Fruit fly (Drosophila melanogaster) whole organism, embryonic: ENCODE measurements around the gene dati.

ENCODE experiments used
- CG10209 ChIP-seq: fragments of 200-800 bp; sonication (Bioruptor generic); optimal IDR thresholded peaks from 3 replicates; lab custom pipeline; 2017; ENCODE audit warnings: missing biosample characterization, mild to moderate bottlenecking, missing genetic modification characterization, missing genetic modification reagents
- CG10366 ChIP-seq: fragments of 200-800 bp; sonication (Bioruptor generic); IDR thresholded peaks from 2 replicates; pipeline ENCODE4 v1.3.6; 2022; ENCODE audit warnings: missing biosample characterization, missing genetic modification characterization
- CG12236 ChIP-seq: fragments of 200-800 bp; sonication (Bioruptor generic); optimal IDR thresholded peaks from 2 replicates; lab custom pipeline; 2016; ENCODE audit warnings: missing biosample characterization, missing genetic modification characterization
- CG12299 ChIP-seq: fragments of 200-800 bp; sonication (Bioruptor generic); optimal IDR thresholded peaks from 2 replicates; lab custom pipeline; 2018; ENCODE audit warnings: missing biosample characterization, mild to moderate bottlenecking, missing genetic modification characterization
- CG12942 ChIP-seq: fragments of 200-800 bp; sonication (Bioruptor generic); optimal IDR thresholded peaks from 3 replicates; lab custom pipeline; 2016; ENCODE audit warnings: missing biosample characterization, missing genetic modification characterization
- CG15011 ChIP-seq: fragments of 200-800 bp; sonication (Bioruptor generic); optimal IDR thresholded peaks from 3 replicates; lab custom pipeline; 2018; ENCODE audit warnings: missing biosample characterization, mild to moderate bottlenecking, missing genetic modification characterization
- CG15514 ChIP-seq: fragments of 200-800 bp; sonication (Bioruptor generic); optimal IDR thresholded peaks from 3 replicates; lab custom pipeline; 2017; ENCODE audit warnings: missing biosample characterization, missing genetic modification characterization, mild to moderate bottlenecking, moderate library complexity, missing genetic modification reagents
- CG16815 ChIP-seq: fragments of 200-800 bp; sonication (Bioruptor generic); optimal IDR thresholded peaks from 3 replicates; lab custom pipeline; 2017; ENCODE audit warnings: missing biosample characterization, mild to moderate bottlenecking, missing genetic modification characterization
- CG4328 ChIP-seq: fragments of 200-800 bp; sonication (Bioruptor generic); optimal IDR thresholded peaks from 3 replicates; lab custom pipeline; 2017; ENCODE audit warnings: missing biosample characterization, missing genetic modification reagents, missing genetic modification characterization
- CG6272 ChIP-seq: fragments of 200-800 bp; sonication (Bioruptor generic); IDR thresholded peaks from 2 replicates; pipeline ENCODE4 v1.3.6; 2022; ENCODE audit warnings: missing biosample characterization, missing genetic modification characterization
- CG7963 ChIP-seq: fragments of 200-800 bp; sonication (Bioruptor generic); IDR thresholded peaks from 3 replicates; pipeline ENCODE4 v1.3.6; 2022; ENCODE audit warnings: missing biosample characterization, missing genetic modification characterization; ENCODE audit not compliant: partially characterized antibody
- CG8089 ChIP-seq: fragments of 200-800 bp; sonication (Bioruptor generic); optimal IDR thresholded peaks from 3 replicates; lab custom pipeline; 2016; ENCODE audit warnings: missing biosample characterization, missing genetic modification characterization
- CG9609 ChIP-seq: fragments of 200-800 bp; sonication (Bioruptor generic); optimal IDR thresholded peaks from 3 replicates; lab custom pipeline; 2016; ENCODE audit warnings: missing biosample characterization, missing genetic modification characterization
- CG9797 ChIP-seq: fragments of 200-800 bp; sonication (Bioruptor generic); optimal IDR thresholded peaks from 3 replicates; lab custom pipeline; 2018; ENCODE audit warnings: missing biosample characterization, mild to moderate bottlenecking, missing genetic modification characterization
- Deaf1 ChIP-seq: fragments of 200-800 bp; optimal IDR thresholded peaks from 3 replicates; lab custom pipeline; 2019; ENCODE audit warnings: missing biosample characterization, mild to moderate bottlenecking, missing genetic modification characterization, moderate library complexity
- Dek ChIP-seq: fragments of 200-800 bp; sonication (Bioruptor generic); optimal IDR thresholded peaks from 3 replicates; lab custom pipeline; 2019; ENCODE audit warnings: missing biosample characterization, mild to moderate bottlenecking, missing genetic modification characterization, moderate library complexity
- Dfd ChIP-seq, 2 experiments: fragments of >200 bp; optimal IDR thresholded peaks; 2 replicates each; lab custom pipeline; 2017; ENCODE audit warnings: missing biosample characterization in 2 of 2, missing genetic modification characterization in 2 of 2
- Dip3 ChIP-seq: fragments of 200-800 bp; sonication (Bioruptor generic); optimal IDR thresholded peaks from 3 replicates; lab custom pipeline; 2016; ENCODE audit warnings: missing biosample characterization, missing genetic modification characterization
- Drgx ChIP-seq: fragments of 200-800 bp; sonication (Bioruptor generic); IDR thresholded peaks from 2 replicates; pipeline ENCODE4 v1.3.6; 2022; ENCODE audit warnings: missing biosample characterization, missing genetic modification characterization
- Ets65A ChIP-seq: fragments of 200-800 bp; sonication (Bioruptor generic); peaks from one replicate; lab custom pipeline; 2016; ENCODE audit warnings: missing biosample characterization, missing genetic modification characterization
- Gsc ChIP-seq: fragments of 200-800 bp; sonication (Bioruptor generic); IDR thresholded peaks from 2 replicates; pipeline ENCODE4 v1.3.6; 2022; ENCODE audit warnings: missing biosample characterization, missing genetic modification characterization
- HHEX ChIP-seq: fragments of 200-800 bp; sonication (Bioruptor generic); optimal IDR thresholded peaks from 3 replicates; lab custom pipeline; 2017; ENCODE audit warnings: missing biosample characterization, mild to moderate bottlenecking, missing genetic modification characterization, missing genetic modification reagents
- Hr3 ChIP-seq: fragments of 200-800 bp; sonication (Bioruptor generic); optimal IDR thresholded peaks from 3 replicates; lab custom pipeline; 2016; ENCODE audit warnings: missing biosample characterization, missing genetic modification characterization
- MESR4 ChIP-seq: fragments of 200-800 bp; sonication (Bioruptor generic); optimal IDR thresholded peaks from 2 replicates; lab custom pipeline; 2018; ENCODE audit warnings: missing biosample characterization, mild to moderate bottlenecking, missing genetic modification characterization, moderate library complexity
- Mad ChIP-seq: fragments of 200-800 bp; sonication (Bioruptor generic); optimal IDR thresholded peaks from 2 replicates; lab custom pipeline; 2016; ENCODE audit warnings: missing biosample characterization, missing genetic modification characterization
- Mes4 ChIP-seq: fragments of 200-800 bp; sonication (Bioruptor generic); optimal IDR thresholded peaks from 2 replicates; lab custom pipeline; 2016; ENCODE audit warnings: missing biosample characterization, missing genetic modification characterization
- Nf-YB ChIP-seq: fragments of 200-800 bp; sonication (Bioruptor generic); optimal IDR thresholded peaks from 3 replicates; lab custom pipeline; 2019; ENCODE audit warnings: missing biosample characterization, mild to moderate bottlenecking, missing genetic modification characterization, moderate library complexity
- Rx ChIP-seq: fragments of 200-800 bp; sonication (Bioruptor generic); IDR thresholded peaks from 2 replicates; pipeline ENCODE4 v1.3.6; 2022; ENCODE audit warnings: missing biosample characterization, missing genetic modification characterization
- Side ChIP-seq: fragments of 200-800 bp; sonication (Bioruptor generic); optimal IDR thresholded peaks from 2 replicates; lab custom pipeline; 2016; ENCODE audit warnings: missing biosample characterization, missing genetic modification characterization
- Trl ChIP-seq, 3 experiments: fragments of >200 bp in 2 of 3; fragments of 200-800 bp in 1 of 3; sonication (Bioruptor generic) in 1 of 3; optimal IDR thresholded peaks; 2 replicates in 1 of 3; 3 replicates in 2 of 3; lab custom pipeline; 2016 to 2017; ENCODE audit warnings: missing biosample characterization in 1 of 3, missing genetic modification characterization in 1 of 3
- aop ChIP-seq: fragments of 200-800 bp; sonication (Bioruptor generic); IDR thresholded peaks from 2 replicates; pipeline ENCODE4 v1.3.6; 2022; ENCODE audit warnings: missing biosample characterization, missing genetic modification characterization
- ash1 ChIP-seq: fragments of 200-800 bp; sonication (Bioruptor generic); optimal IDR thresholded peaks from 2 replicates; lab custom pipeline; 2018; ENCODE audit warnings: missing biosample characterization, mild to moderate bottlenecking, missing genetic modification characterization
- ato ChIP-seq: fragments of 200-800 bp; sonication (Bioruptor generic); IDR thresholded peaks from 2 replicates; pipeline ENCODE4 v1.3.6; 2022; ENCODE audit warnings: missing biosample characterization, missing genetic modification characterization; ENCODE audit not compliant: partially characterized antibody
- bab2 ChIP-seq: fragments of 200-800 bp; sonication (Bioruptor generic); optimal IDR thresholded peaks from 2 replicates; lab custom pipeline; 2016; ENCODE audit warnings: missing biosample characterization, missing genetic modification characterization
- dm ChIP-seq: fragments of 200-800 bp; sonication (Bioruptor generic); optimal IDR thresholded peaks from 3 replicates; lab custom pipeline; 2016; ENCODE audit warnings: missing biosample characterization, missing genetic modification characterization
- dmrt99B ChIP-seq: fragments of 200-800 bp; sonication (Bioruptor generic); optimal IDR thresholded peaks from 2 replicates; lab custom pipeline; 2018; ENCODE audit warnings: missing biosample characterization, mild to moderate bottlenecking, missing genetic modification characterization, moderate library complexity
- dpn ChIP-seq, 2 experiments: fragments of 200-800 bp; sonication (Bioruptor generic); optimal IDR thresholded peaks; 3 replicates each; lab custom pipeline; 2016; ENCODE audit warnings: missing biosample characterization in 2 of 2, missing genetic modification characterization in 2 of 2
- ems ChIP-seq: fragments of 200-800 bp; sonication (Bioruptor generic); optimal IDR thresholded peaks from 3 replicates; lab custom pipeline; 2016; ENCODE audit warnings: missing biosample characterization, missing genetic modification characterization
- fd3F ChIP-seq: fragments of 200-800 bp; sonication (Bioruptor generic); optimal IDR thresholded peaks from 2 replicates; lab custom pipeline; 2018; ENCODE audit warnings: missing biosample characterization, mild to moderate bottlenecking, missing genetic modification characterization, moderate library complexity
- h ChIP-seq: fragments of >200 bp; optimal IDR thresholded peaks from 2 replicates; lab custom pipeline; 2017
- her ChIP-seq: fragments of 200-800 bp; sonication (Bioruptor generic); optimal IDR thresholded peaks from 2 replicates; lab custom pipeline; 2016; ENCODE audit warnings: missing biosample characterization, missing genetic modification characterization
- hth ChIP-seq: fragments of >200 bp; optimal IDR thresholded peaks from 2 replicates; lab custom pipeline; 2017; ENCODE audit warnings: inconsistent platforms
- mam ChIP-seq: fragments of 200-800 bp; sonication (Bioruptor generic); optimal IDR thresholded peaks from 3 replicates; lab custom pipeline; 2016; ENCODE audit warnings: missing biosample characterization, missing genetic modification characterization
- pnt ChIP-seq: fragments of 200-800 bp; sonication (Bioruptor generic); optimal IDR thresholded peaks from 3 replicates; lab custom pipeline; 2016; ENCODE audit warnings: missing biosample characterization, missing genetic modification characterization
- sens ChIP-seq: fragments of 200-800 bp; sonication (Bioruptor generic); peaks from one replicate; lab custom pipeline; 2016; ENCODE audit warnings: missing biosample characterization, missing genetic modification characterization
- sisA ChIP-seq: fragments of 200-800 bp; sonication (Bioruptor generic); IDR thresholded peaks from 2 replicates; pipeline ENCODE4 v1.3.6; 2022; ENCODE audit warnings: missing biosample characterization, missing genetic modification characterization
- tgo ChIP-seq: fragments of 200-800 bp; sonication (Bioruptor generic); IDR thresholded peaks from 3 replicates; pipeline ENCODE4 v1.3.6; 2022; ENCODE audit warnings: missing biosample characterization, missing genetic modification characterization
- tx ChIP-seq: fragments of 200-800 bp; sonication (Bioruptor generic); optimal IDR thresholded peaks from 2 replicates; lab custom pipeline; 2016; ENCODE audit warnings: missing biosample characterization, missing genetic modification characterization
- unpg ChIP-seq: fragments of 200-800 bp; sonication (Bioruptor generic); optimal IDR thresholded peaks from 3 replicates; lab custom pipeline; 2018; ENCODE audit warnings: missing biosample characterization, mild to moderate bottlenecking, missing genetic modification characterization, moderate library complexity
- vvl ChIP-seq: fragments of 200-800 bp; sonication (Bioruptor generic); IDR thresholded peaks from 2 replicates; pipeline ENCODE4 v1.3.6; 2022; ENCODE audit warnings: missing biosample characterization, missing genetic modification characterization
- wek ChIP-seq: fragments of 200-800 bp; sonication (Bioruptor generic); optimal IDR thresholded peaks from 3 replicates; lab custom pipeline; 2018; ENCODE audit warnings: missing biosample characterization, mild to moderate bottlenecking, missing genetic modification characterization, moderate library complexity

dati gene

dm6 chr4:424630-425327, 29.4 kb upstream of the dati start (continued):
- TF ChIP-seq mam (GFP tag; lab: Kevin White, UChicago) (peak; percentile 92), ato (peak; percentile 40; the same call in 1 of the 2 replicates), sens (peak; percentile 99), tx (GFP tag; lab: Kevin White, UChicago) (peak; percentile 87), vvl (GFP tag; lab: Robert Waterston, UW) (peak; percentile 97), unpg (peak; percentile 92), Side (GFP tag; lab: Kevin White, UChicago) (peak; percentile 95), dm (peak; percentile 89), wek (GFP tag; lab: Kevin White, UChicago) (peak; percentile 81), Nf-YB (GFP tag; lab: Kevin White, UChicago) (peak; percentile 78), MESR4 (GFP tag; lab: Kevin White, UChicago) (no peak), Hr3 (GFP tag; lab: Kevin White, UChicago) (peak; percentile 92), Mad (GFP tag; lab: Kevin White, UChicago) (peak; percentile 94), ash1 (peak; percentile 85), CG9609 (GFP tag; lab: Kevin White, UChicago) (peak; percentile 90), dpn (GFP tag; optimal IDR thresholded peaks at IDR 0.05; lab: Kevin White, UChicago) (peak; percentile 94 to 97), h (lab: Kevin White, UChicago) (no peak), CG12942 (GFP tag; lab: Kevin White, UChicago) (peak; percentile 86), CG9797 (GFP tag; lab: Kevin White, UChicago) (no peak), sisA (GFP tag; lab: Robert Waterston, UW) (no peak), Dek (tag; lab: Kevin White, UChicago) (peak; percentile 83), CG6272 (no peak), fd3F (GFP tag; lab: Kevin White, UChicago) (peak; percentile 84), hth (lab: Kevin White, UChicago) (no peak), CG15011 (GFP tag; lab: Kevin White, UChicago) (peak; percentile 76), CG12299 (tag; lab: Kevin White, UChicago) (peak; percentile 75), Mes4 (peak; percentile 94), bab2 (peak; percentile 92), CG12236 (GFP tag; lab: Kevin White, UChicago) (peak; percentile 84), CG7963 (GFP tag; lab: Robert Waterston, UW) (no peak), Gsc (no peak), Ets65A (GFP tag; lab: Kevin White, UChicago) (peak; percentile 100), Drgx (GFP tag; lab: Robert Waterston, UW) (no peak), CG10209 (peak; percentile 86), her (GFP tag; lab: Kevin White, UChicago) (peak; percentile 87), pnt (peak; percentile 89), Deaf1 (peak; percentile 61), tgo (GFP tag; lab: Robert Waterston, UW) (peak; percentile 88), dmrt99B (tag; lab: Kevin White, UChicago) (peak; percentile 84), CG10366 (peak; percentile 88), Trl (optimal IDR thresholded peaks at IDR 0.05; lab: Kevin White, UChicago) (peak; percentile 22 to 56), Trl (GFP tag; optimal IDR thresholded peaks at IDR 0.05; lab: Kevin White, UChicago) (peak; percentile 97), CG8089 (GFP tag; lab: Kevin White, UChicago) (peak; percentile 96), Dip3 (peak; percentile 85), ems (GFP tag; lab: Kevin White, UChicago) (peak; percentile 82), HHEX (GFP tag; lab: Kevin White, UChicago) (peak; percentile 93), CG16815 (GFP tag; lab: Kevin White, UChicago) (peak; percentile 87), CG4328 (GFP tag; lab: Kevin White, UChicago) (peak; percentile 82), Dfd (GFP tag; optimal IDR thresholded peaks at IDR 0.05; lab: Kevin White, UChicago) (no peak), aop (GFP tag; lab: Robert Waterston, UW) (no peak), CG15514 (peak; percentile 86), Rx (GFP tag; lab: Robert Waterston, UW) (no peak)
